Worm (Caenorhabditis elegans): ENCODE measurements around the gene nspb-3.

DNA sequence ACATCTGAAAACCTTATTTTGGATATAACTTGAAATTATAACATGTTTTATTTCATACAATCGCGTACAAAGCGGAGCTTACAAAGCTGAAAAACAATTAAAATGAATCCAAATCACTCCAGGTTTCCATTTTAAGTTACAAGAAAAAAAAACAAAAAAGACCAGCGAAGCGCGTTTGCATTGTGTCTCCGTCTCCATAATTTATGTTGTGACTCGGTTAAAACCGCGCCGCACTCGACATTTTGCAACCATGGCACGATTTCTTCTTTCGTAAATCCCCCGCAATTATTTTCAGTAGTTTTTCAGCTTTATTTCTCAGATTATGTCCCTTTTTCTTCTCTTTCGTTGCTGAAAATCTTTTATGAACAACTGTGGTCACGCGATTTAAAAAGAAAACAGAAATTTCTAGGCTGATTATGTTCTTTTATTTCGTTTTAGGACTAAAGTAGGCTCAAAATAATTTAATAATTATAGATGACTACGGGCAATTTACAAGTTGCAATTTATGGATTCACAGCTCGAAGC, 9.3 kb downstream of the nspb-3 start, which contains the start of the genes F38A5.2 and dnj-11:
- TF ChIP-seq fkh-10 (GFP tag; optimal IDR thresholded peaks at IDR 0.05) (peak; percentile 44), unc-39 (tag; optimal IDR thresholded peaks at IDR 0.05) (no peak), unc-62 (GFP tag; optimal IDR thresholded peaks at IDR 0.05) (no peak), daf-12 (tag; optimal IDR thresholded peaks at IDR 0.05) (no peak), fkh-2 (tag; optimal IDR thresholded peaks at IDR 0.05) (no peak), snpc-4 (tag; optimal IDR thresholded peaks at IDR 0.05) (peak; percentile 82), ceh-82 (tag; optimal IDR thresholded peaks at IDR 0.05) (no peak)

Measured in whole organism, L3 larva.